Worm (Caenorhabditis elegans): ENCODE measurements around the gene Y38F1A.2.

DNA sequence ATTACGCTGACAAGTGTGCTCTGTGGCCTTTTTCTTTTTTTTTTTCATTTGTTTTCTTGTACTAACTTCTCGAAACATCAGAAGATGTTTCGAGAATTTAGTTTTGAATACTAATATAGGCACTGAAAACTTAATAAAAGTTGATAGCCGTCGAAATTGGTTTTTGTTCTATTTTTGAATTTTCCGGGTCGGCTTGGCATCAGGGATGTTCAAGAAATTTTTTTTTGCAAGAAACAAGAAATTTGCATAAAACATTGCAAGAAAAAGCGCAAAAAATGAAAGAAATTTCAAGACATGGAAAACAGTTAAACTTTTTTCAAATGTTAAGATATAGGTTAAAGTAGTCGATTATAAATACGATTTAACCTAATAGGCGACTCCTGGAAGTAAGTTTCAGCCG, 31.5 kb upstream of the Y38F1A.2 start:
- TF ChIP-seq mdl-1 (tag; optimal IDR thresholded peaks at IDR 0.05), result no peak
- no peak for TF ChIP-seq mxl-3 (GFP tag; optimal IDR thresholded peaks at IDR 0.05)
- no peak for TF ChIP-seq aha-1 (tag)
- no peak for TF ChIP-seq lir-3 (tag; optimal IDR thresholded peaks at IDR 0.05)
- no peak for TF ChIP-seq ces-1 (GFP tag; optimal IDR thresholded peaks at IDR 0.05)
- TF ChIP-seq unc-62 (GFP tag; optimal IDR thresholded peaks at IDR 0.05 in 1 of 2), result no peak
- TF ChIP-seq unc-62 (tag; optimal IDR thresholded peaks at IDR 0.05), result no peak
- no peak for TF ChIP-seq dmd-8 (GFP tag; IDR thresholded peaks at IDR 0.05)
- no peak for TF ChIP-seq fkh-10 (GFP tag; optimal IDR thresholded peaks at IDR 0.05)
- no peak for TF ChIP-seq lsy-2 (tag; optimal IDR thresholded peaks at IDR 0.05)
- no peak for TF ChIP-seq duxl-1 (tag; optimal IDR thresholded peaks at IDR 0.05; ENCODE audit: poor library complexity)
- no peak for TF ChIP-seq nhr-77 (tag; optimal IDR thresholded peaks at IDR 0.05)
- TF ChIP-seq zag-1 (tag; optimal IDR thresholded peaks at IDR 0.05), result no peak
